Worm (Caenorhabditis elegans): ENCODE data around the gene fkb-1.

ce11 chrIV:11011920-11012319 lies 24.5 kb upstream of the fkb-1 start, which contains the start of gene ndx-9:
- TF ChIP-seq ceh-9 (tag; optimal IDR thresholded peaks at IDR 0.05) (no peak), dve-1 (tag; optimal IDR thresholded peaks at IDR 0.05) (no peak), hlh-30 (tag; optimal IDR thresholded peaks at IDR 0.05; ENCODE audit: insufficient read depth) (no peak), pag-3 (tag; optimal IDR thresholded peaks at IDR 0.05; ENCODE audit: borderline replicate concordance) (no peak), che-1 (tag; optimal IDR thresholded peaks at IDR 0.05) (no peak), pqm-1 (tag; optimal IDR thresholded peaks at IDR 0.05) (no peak), hlh-15 (tag; optimal IDR thresholded peaks at IDR 0.05) (no peak), pat-9 (tag; optimal IDR thresholded peaks at IDR 0.05) (no peak), pha-4 (tag; optimal IDR thresholded peaks at IDR 0.05) (no peak), K09A11.1 (tag; optimal IDR thresholded peaks at IDR 0.05; ENCODE audit: insufficient read depth) (no peak)

Data from whole organism, late embryonic.